Worm (Caenorhabditis elegans): Measurements from ENCODE around the gene xpb-1.
A peak's percentile ranks its signal among the peaks of the same experiment; 100 is the strongest.

The xpb-1 gene

DNA sequence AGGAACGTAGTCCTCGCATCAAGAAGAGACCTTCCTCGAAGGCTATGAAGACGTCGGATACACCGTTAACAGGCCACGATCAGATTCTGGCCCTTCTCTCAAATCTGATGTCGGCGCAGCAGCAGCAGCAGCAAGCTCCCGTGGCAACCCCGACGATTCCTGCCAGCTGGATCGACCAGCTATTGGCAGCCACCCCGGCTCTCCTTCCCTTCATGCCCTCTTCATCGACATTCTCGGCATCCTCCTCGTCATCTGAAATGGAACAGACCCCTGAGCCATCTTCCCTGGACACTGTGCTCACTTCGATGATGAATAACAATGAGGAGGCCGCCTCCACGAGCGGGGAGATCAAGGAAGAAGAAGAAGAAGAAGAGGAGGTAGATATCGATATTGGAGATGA is 35.1 kb downstream of the xpb-1 start:
- TF ChIP-seq flt-1 (GFP tag; IDR thresholded peaks at IDR 0.05) (no peak), klf-2 (GFP tag; conservative IDR thresholded peaks at IDR 0.05) (no peak), cog-1 (tag; optimal IDR thresholded peaks at IDR 0.05) (no peak), tab-1 (GFP tag; IDR thresholded peaks at IDR 0.05) (no peak), ref-1 (GFP tag; conservative IDR thresholded peaks at IDR 0.05) (no peak), ztf-29 (GFP tag; IDR thresholded peaks at IDR 0.05) (no peak), T22C8.4 (GFP tag; IDR thresholded peaks at IDR 0.05) (no peak)

DNA sequence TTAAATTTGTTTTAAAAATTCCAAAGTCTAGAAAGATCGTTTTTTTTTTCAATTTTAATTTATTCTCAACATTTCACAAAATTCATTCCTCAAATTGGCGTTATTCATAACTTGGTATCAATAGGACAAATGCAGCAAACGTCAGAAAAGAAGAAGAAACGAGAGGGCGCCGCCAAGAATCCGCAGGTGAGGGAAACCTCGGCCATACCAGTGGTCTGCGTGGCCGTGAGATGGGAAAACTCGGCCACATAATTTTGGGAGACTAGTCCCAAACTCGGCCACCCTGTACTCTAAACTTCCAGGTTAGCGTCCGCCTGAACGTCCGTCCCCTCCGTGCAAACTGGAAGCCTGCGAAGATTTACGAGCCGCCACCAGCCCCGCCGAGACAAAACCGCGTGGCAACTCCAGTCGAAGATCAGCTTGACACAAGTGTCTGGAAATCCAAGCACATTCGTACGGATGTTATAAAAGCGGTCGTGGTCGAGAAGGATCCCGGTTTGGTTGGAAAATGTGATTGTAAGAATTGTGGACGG is 37.0 kb downstream of the xpb-1 start, which contains the start of gene Y66D12A.11:
TSS of gene Y66D12A.11 (plus strand) at position 51 of the 533 bp plus-strand sequence.
- no peak for TF ChIP-seq ref-1 (GFP tag; conservative IDR thresholded peaks at IDR 0.05)
- TF ChIP-seq cog-1 (tag; optimal IDR thresholded peaks at IDR 0.05) = no peak
- TF ChIP-seq med-1 (GFP tag; optimal IDR thresholded peaks at IDR 0.05; ENCODE audit: insufficient read depth) = no peak
- no peak for TF ChIP-seq ztf-23 (GFP tag; IDR thresholded peaks at IDR 0.05)
- 0 out of 2 replicates have a peak, but pooled peaks have one; percentile 55 for TF ChIP-seq tab-1 (GFP tag; IDR thresholded peaks at IDR 0.05)

DNA sequence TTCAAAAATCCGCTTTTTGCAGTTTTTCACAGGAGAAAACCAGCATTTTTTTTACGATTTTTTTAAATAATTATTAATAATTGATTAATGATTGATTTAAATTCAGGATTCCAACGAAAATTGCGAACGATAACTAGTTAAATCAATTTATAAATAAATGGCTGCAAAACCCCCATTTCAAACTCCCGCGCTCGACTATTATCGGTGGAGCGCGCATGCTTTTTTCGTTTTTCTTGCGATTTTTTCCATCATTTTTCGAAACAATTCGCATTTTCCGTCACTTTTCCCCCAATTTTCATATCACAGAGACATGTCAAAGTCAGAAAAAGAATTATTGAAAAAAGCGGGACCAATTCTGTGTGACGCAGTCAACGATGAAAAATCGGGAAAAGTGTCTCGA is 39.1 kb downstream of the xpb-1 start, which contains the start of gene Y66D12A.10:
TSS of gene Y66D12A.10 (plus strand) at position 273 of the 400 bp plus-strand sequence.
- TF ChIP-seq klf-2 (GFP tag; conservative IDR thresholded peaks at IDR 0.05) (no peak), T22C8.4 (GFP tag; IDR thresholded peaks at IDR 0.05) (no peak), cog-1 (tag; optimal IDR thresholded peaks at IDR 0.05) (no peak), flt-1 (GFP tag; IDR thresholded peaks at IDR 0.05) (no peak), ref-1 (GFP tag; conservative IDR thresholded peaks at IDR 0.05) (no peak), ztf-23 (GFP tag; IDR thresholded peaks at IDR 0.05) (no peak), tab-1 (GFP tag; IDR thresholded peaks at IDR 0.05) (no peak), ztf-29 (GFP tag; IDR thresholded peaks at IDR 0.05) (no peak), med-1 (GFP tag; optimal IDR thresholded peaks at IDR 0.05; ENCODE audit: insufficient read depth) (no peak)

DNA sequence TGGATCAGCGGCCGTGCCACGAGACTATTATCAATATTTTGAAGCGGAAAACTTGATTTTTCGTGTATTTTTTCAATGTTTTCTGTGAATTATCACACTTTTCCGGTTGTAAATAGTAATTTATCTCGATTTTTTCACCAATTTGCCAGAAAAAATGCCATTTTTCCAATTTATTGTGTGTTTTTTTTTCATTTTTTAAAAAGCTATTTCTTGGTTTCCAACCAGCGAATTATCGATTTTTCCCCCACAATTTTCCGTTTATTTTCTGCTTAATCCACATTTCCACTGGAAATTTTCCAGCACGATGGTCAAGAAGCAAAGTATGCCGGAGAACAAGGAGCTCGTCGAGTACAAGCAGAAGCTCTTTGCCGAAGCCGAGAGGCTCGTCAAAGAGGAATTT is 41.4 kb downstream of the xpb-1 start, which contains the start of gene psme-3:
TSS of gene psme-3 (plus strand) at position 301 of the 400 bp plus-strand sequence.
- TF ChIP-seq cog-1 (tag; optimal IDR thresholded peaks at IDR 0.05) (no peak), ztf-29 (GFP tag; IDR thresholded peaks at IDR 0.05) (no peak), tab-1 (GFP tag; IDR thresholded peaks at IDR 0.05) (no peak), flt-1 (GFP tag; IDR thresholded peaks at IDR 0.05) (no peak), T22C8.4 (GFP tag; IDR thresholded peaks at IDR 0.05) (no peak), ref-1 (GFP tag; conservative IDR thresholded peaks at IDR 0.05) (no peak), ztf-23 (GFP tag; IDR thresholded peaks at IDR 0.05) (no peak), klf-2 (GFP tag; conservative IDR thresholded peaks at IDR 0.05) (no peak), med-1 (GFP tag; optimal IDR thresholded peaks at IDR 0.05; ENCODE audit: insufficient read depth) (no peak)

DNA sequence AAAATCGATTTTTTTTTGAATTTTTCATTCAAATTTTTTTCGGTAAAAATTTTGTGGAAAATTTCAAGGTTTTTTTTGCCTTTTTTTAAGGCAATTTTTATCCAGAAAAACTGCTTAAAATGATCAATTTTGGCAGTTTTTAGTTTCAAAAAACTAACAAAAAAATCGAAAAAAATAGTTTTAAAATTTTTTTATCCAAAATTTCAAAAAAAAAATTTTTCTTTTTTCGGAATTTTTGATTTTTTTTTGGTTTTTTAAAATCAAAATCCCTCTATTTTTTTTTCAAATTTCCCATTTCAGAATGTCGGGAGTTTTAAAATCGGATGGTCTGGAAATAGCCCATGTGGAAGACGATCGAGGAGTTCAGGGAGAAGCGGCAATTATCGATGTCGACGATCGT is 47.5 kb downstream of the xpb-1 start, which contains the start of gene Y66D12A.8:
TSS of gene Y66D12A.8 (plus strand) at position 301 of the 400 bp plus-strand sequence.
- TF ChIP-seq ref-1 (GFP tag; conservative IDR thresholded peaks at IDR 0.05) (no peak), tab-1 (GFP tag; IDR thresholded peaks at IDR 0.05) (no peak), ztf-29 (GFP tag; IDR thresholded peaks at IDR 0.05) (no peak), cog-1 (tag; optimal IDR thresholded peaks at IDR 0.05) (no peak), med-1 (GFP tag; optimal IDR thresholded peaks at IDR 0.05; ENCODE audit: insufficient read depth) (no peak)

DNA sequence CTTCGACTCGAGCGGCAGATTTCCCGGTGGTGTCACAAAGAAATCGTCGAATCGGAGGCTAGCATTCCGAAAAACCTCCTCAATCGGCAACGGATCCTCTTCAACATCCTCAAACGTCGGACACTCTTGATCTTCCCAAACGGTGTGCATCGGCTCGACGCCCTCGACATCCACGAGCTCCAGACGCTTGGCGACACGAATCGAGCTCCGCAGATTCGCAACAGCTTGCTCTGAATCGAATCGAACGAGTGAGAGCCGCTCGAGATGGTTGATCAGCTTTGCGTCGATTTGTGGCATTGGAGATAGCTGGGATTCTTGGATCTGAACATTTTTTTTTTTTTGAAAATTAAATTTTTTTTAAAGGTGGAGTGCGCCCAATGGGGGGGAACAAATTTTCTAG is 52.9 kb downstream of the xpb-1 start:
- TF ChIP-seq flt-1 (GFP tag; IDR thresholded peaks at IDR 0.05) (no peak), T22C8.4 (GFP tag; IDR thresholded peaks at IDR 0.05) (no peak), med-1 (GFP tag; optimal IDR thresholded peaks at IDR 0.05; ENCODE audit: insufficient read depth) (no peak), ztf-29 (GFP tag; IDR thresholded peaks at IDR 0.05) (no peak), cog-1 (tag; optimal IDR thresholded peaks at IDR 0.05) (no peak), klf-2 (GFP tag; conservative IDR thresholded peaks at IDR 0.05) (no peak), tab-1 (GFP tag; IDR thresholded peaks at IDR 0.05) (no peak), ztf-23 (GFP tag; IDR thresholded peaks at IDR 0.05) (no peak), ref-1 (GFP tag; conservative IDR thresholded peaks at IDR 0.05) (no peak)

DNA sequence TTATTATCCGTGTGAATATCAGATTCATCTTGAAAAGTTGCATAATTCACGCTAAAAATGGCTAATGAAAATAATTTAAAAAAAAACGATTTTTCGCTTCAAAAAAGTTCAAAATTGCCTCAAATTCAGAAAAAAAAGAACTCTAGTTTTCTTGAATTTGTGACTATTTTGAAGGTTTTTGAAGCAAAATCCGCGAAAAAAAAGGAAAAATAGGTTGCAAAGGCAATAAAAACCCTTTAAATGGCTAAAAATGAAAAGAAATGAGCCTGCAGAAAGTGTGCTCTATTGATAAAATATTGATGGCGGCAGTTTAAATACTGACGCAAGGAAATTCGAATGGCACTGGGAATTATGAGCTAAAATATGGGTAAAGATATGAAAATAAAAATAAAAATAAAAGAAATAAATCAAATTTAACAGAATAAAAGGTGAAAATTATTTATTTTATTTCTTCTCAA is 54.0 kb downstream of the xpb-1 start, which contains the start of gene Y66D12A.7:
TSS of gene Y66D12A.7 (minus strand) at position 51 of the 458 bp plus-strand sequence.
- no peak for TF ChIP-seq T22C8.4 (GFP tag; IDR thresholded peaks at IDR 0.05)
- TF ChIP-seq med-1 (GFP tag; optimal IDR thresholded peaks at IDR 0.05; ENCODE audit: insufficient read depth) = no peak
- TF ChIP-seq ztf-29 (GFP tag; IDR thresholded peaks at IDR 0.05) = no peak
- TF ChIP-seq tab-1 (GFP tag; IDR thresholded peaks at IDR 0.05) = no peak
- TF ChIP-seq ref-1 (GFP tag; conservative IDR thresholded peaks at IDR 0.05) = no peak
- no peak for TF ChIP-seq klf-2 (GFP tag; conservative IDR thresholded peaks at IDR 0.05)

DNA sequence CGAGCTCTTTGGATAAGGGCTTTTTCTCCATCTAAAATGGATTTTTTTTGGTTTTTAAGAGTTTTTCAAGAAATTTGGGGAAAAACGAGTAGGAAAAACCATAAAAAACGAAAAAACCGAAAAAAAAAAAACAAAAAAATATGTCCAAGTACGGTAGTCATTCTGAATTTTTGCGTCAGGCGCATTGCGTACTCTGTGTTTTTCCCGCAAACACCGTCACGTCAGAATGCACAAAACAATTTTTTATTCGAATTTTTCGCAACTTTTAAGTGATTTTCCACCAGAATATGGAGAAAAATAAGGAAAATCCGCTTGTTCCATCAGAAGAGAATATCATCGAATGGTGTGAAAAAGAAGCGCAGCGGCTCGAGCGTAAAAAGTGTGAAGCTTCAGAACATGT is 54.9 kb downstream of the xpb-1 start, which contains the start of the genes Y66D12A.6 and ceh-92:
TSS of gene Y66D12A.6 (minus strand) at position 31 of the 400 bp plus-strand sequence.
TSS of gene ceh-92 (plus strand) at position 229 of the 400 bp plus-strand sequence.
- no peak for TF ChIP-seq ref-1 (GFP tag; conservative IDR thresholded peaks at IDR 0.05)
- TF ChIP-seq tab-1 (GFP tag; IDR thresholded peaks at IDR 0.05) = no peak
- TF ChIP-seq ztf-29 (GFP tag; IDR thresholded peaks at IDR 0.05) = no peak
- TF ChIP-seq T22C8.4 (GFP tag; IDR thresholded peaks at IDR 0.05) = no peak
- TF ChIP-seq flt-1 (GFP tag; IDR thresholded peaks at IDR 0.05) = no peak
- TF ChIP-seq med-1 (GFP tag; optimal IDR thresholded peaks at IDR 0.05; ENCODE audit: insufficient read depth) = no peak
- no peak for TF ChIP-seq ztf-23 (GFP tag; IDR thresholded peaks at IDR 0.05)

DNA sequence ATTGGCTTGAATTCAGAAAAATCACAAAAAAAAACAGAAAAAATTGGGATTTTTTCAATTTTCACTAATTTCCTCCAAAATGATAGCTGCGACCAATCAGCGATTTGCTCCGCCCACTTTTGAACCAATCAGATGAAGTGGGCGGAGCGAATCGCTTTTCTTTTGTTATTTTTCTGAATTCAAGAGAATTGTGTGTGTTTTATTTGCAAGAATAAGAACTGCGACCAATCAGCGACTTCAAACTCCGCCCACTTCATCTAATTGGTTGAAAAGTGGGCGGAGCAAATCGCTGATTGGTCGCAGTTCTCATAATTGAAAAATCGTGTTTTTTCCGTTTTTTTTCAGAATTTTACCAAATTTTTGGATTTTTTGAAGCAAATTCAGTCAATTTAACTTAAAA is 56.1 kb downstream of the xpb-1 start:
- TF ChIP-seq cog-1 (tag; optimal IDR thresholded peaks at IDR 0.05) (no peak), tab-1 (GFP tag; IDR thresholded peaks at IDR 0.05) (no peak), T22C8.4 (GFP tag; IDR thresholded peaks at IDR 0.05) (no peak), ztf-23 (GFP tag; IDR thresholded peaks at IDR 0.05) (no peak), flt-1 (GFP tag; IDR thresholded peaks at IDR 0.05) (no peak), ztf-29 (GFP tag; IDR thresholded peaks at IDR 0.05) (no peak), ref-1 (GFP tag; conservative IDR thresholded peaks at IDR 0.05) (no peak), klf-2 (GFP tag; conservative IDR thresholded peaks at IDR 0.05) (no peak), med-1 (GFP tag; optimal IDR thresholded peaks at IDR 0.05; ENCODE audit: insufficient read depth) (no peak)

All from whole organism, midembryonic.